Fruit fly (Drosophila melanogaster) whole organism, embryonic: ENCODE data around the gene prg.

ENCODE experiments used
- CG11456 ChIP-seq: fragments of 200-800 bp; sonication (Bioruptor generic); IDR thresholded peaks from 3 replicates; pipeline ENCODE4 v1.3.6; 2022; ENCODE audit warnings: missing biosample characterization, missing genetic modification characterization
- CG12299 ChIP-seq: fragments of 200-800 bp; sonication (Bioruptor generic); optimal IDR thresholded peaks from 2 replicates; lab custom pipeline; 2018; ENCODE audit warnings: missing biosample characterization, mild to moderate bottlenecking, missing genetic modification characterization
- CG13287 ChIP-seq: fragments of 200-800 bp; sonication (Bioruptor generic); IDR thresholded peaks from 2 replicates; pipeline ENCODE4 v1.3.6; 2022; ENCODE audit warnings: missing biosample characterization, missing genetic modification characterization; ENCODE audit not compliant: partially characterized antibody
- CG14441 ChIP-seq: fragments of 200-800 bp; sonication (Bioruptor generic); IDR thresholded peaks from 2 replicates; pipeline ENCODE4 v1.3.6; 2022; ENCODE audit warnings: missing biosample characterization, missing genetic modification characterization
- CG16863 ChIP-seq: fragments of 200-800 bp; sonication (Bioruptor generic); optimal IDR thresholded peaks from 3 replicates; lab custom pipeline; 2016; ENCODE audit warnings: missing biosample characterization, missing genetic modification characterization
- CG2116 ChIP-seq: fragments of 200-800 bp; sonication (Bioruptor generic); optimal IDR thresholded peaks from 3 replicates; lab custom pipeline; 2018; ENCODE audit warnings: missing biosample characterization, mild to moderate bottlenecking, missing genetic modification characterization
- CG33213 ChIP-seq: fragments of 200-800 bp; sonication (Bioruptor generic); optimal IDR thresholded peaks from 3 replicates; lab custom pipeline; 2016; ENCODE audit warnings: missing biosample characterization, missing genetic modification characterization
- CG3995 ChIP-seq: fragments of 200-800 bp; sonication (Bioruptor generic); optimal IDR thresholded peaks from 3 replicates; lab custom pipeline; 2016; ENCODE audit warnings: missing biosample characterization, missing genetic modification characterization
- CG4617 ChIP-seq: fragments of 200-800 bp; sonication (Bioruptor generic); optimal IDR thresholded peaks from 3 replicates; lab custom pipeline; 2016; ENCODE audit warnings: missing biosample characterization, missing genetic modification characterization, borderline replicate concordance
- CG5953 ChIP-seq: fragments of 200-800 bp; sonication (Bioruptor generic); IDR thresholded peaks from 2 replicates; pipeline ENCODE4 v1.3.6; 2022; ENCODE audit warnings: missing biosample characterization, missing genetic modification characterization
- CG6765 ChIP-seq: fragments of 200-800 bp; sonication (Bioruptor generic); optimal IDR thresholded peaks from 3 replicates; lab custom pipeline; 2017; ENCODE audit warnings: missing biosample characterization, mild to moderate bottlenecking, missing genetic modification characterization
- CG7372 ChIP-seq: fragments of 200-800 bp; sonication (Bioruptor generic); IDR thresholded peaks from 2 replicates; pipeline ENCODE4 v1.3.6; 2022; ENCODE audit warnings: missing biosample characterization, missing genetic modification characterization
- CG8089 ChIP-seq: fragments of 200-800 bp; sonication (Bioruptor generic); optimal IDR thresholded peaks from 3 replicates; lab custom pipeline; 2016; ENCODE audit warnings: missing biosample characterization, missing genetic modification characterization
- CG8944 ChIP-seq: fragments of 200-800 bp; sonication (Bioruptor generic); optimal IDR thresholded peaks from 3 replicates; lab custom pipeline; 2016; ENCODE audit warnings: missing biosample characterization, missing genetic modification characterization
- Deaf1 ChIP-seq: fragments of 200-800 bp; optimal IDR thresholded peaks from 3 replicates; lab custom pipeline; 2019; ENCODE audit warnings: missing biosample characterization, mild to moderate bottlenecking, missing genetic modification characterization, moderate library complexity
- Dek ChIP-seq: fragments of 200-800 bp; sonication (Bioruptor generic); optimal IDR thresholded peaks from 3 replicates; lab custom pipeline; 2019; ENCODE audit warnings: missing biosample characterization, mild to moderate bottlenecking, missing genetic modification characterization, moderate library complexity
- Dll ChIP-seq: fragments of 200-800 bp; sonication (Bioruptor generic); IDR thresholded peaks from 4 replicates; pipeline ENCODE4 v1.3.6; 2022; ENCODE audit warnings: missing biosample characterization, missing genetic modification characterization; ENCODE audit not compliant: partially characterized antibody
- E2f2 ChIP-seq: fragments of 200-800 bp; sonication (Bioruptor generic); IDR thresholded peaks from 2 replicates; pipeline ENCODE4 v1.3.6; 2022; ENCODE audit warnings: missing biosample characterization, missing genetic modification characterization
- Fer2 ChIP-seq: fragments of 200-800 bp; sonication (Bioruptor generic); optimal IDR thresholded peaks from 2 replicates; lab custom pipeline; 2018; ENCODE audit warnings: missing biosample characterization, mild to moderate bottlenecking, missing genetic modification characterization, moderate library complexity
- Fer3 ChIP-seq: fragments of 200-800 bp; sonication (Bioruptor generic); optimal IDR thresholded peaks from 2 replicates; lab custom pipeline; 2018; ENCODE audit warnings: missing biosample characterization, mild to moderate bottlenecking, missing genetic modification characterization, moderate library complexity
- Gsc ChIP-seq: fragments of 200-800 bp; sonication (Bioruptor generic); IDR thresholded peaks from 2 replicates; pipeline ENCODE4 v1.3.6; 2022; ENCODE audit warnings: missing biosample characterization, missing genetic modification characterization
- Gug ChIP-seq: fragments of 200-800 bp; sonication (Bioruptor generic); IDR thresholded peaks from 4 replicates; pipeline ENCODE4 v1.3.6; 2022; ENCODE audit warnings: missing biosample characterization, missing genetic modification characterization
- HmgD ChIP-seq: fragments of 200-800 bp; sonication (Bioruptor generic); optimal IDR thresholded peaks from 3 replicates; lab custom pipeline; 2016; ENCODE audit warnings: missing biosample characterization, missing genetic modification characterization
- Lim3 ChIP-seq: fragments of 200-800 bp; sonication (Bioruptor generic); IDR thresholded peaks from 2 replicates; pipeline ENCODE4 v1.3.6; 2022; ENCODE audit warnings: missing biosample characterization, missing genetic modification characterization
- Mrtf ChIP-seq: fragments of 200-800 bp; sonication (Bioruptor generic); IDR thresholded peaks from 3 replicates; pipeline ENCODE4 v1.3.6; 2022; ENCODE audit warnings: missing biosample characterization, missing genetic modification characterization
- NC2α ChIP-seq: fragments of 200-800 bp; sonication (Bioruptor generic); optimal IDR thresholded peaks from 2 replicates; lab custom pipeline; 2016; ENCODE audit warnings: missing biosample characterization, missing genetic modification characterization
- Neu2 ChIP-seq: fragments of 200-800 bp; sonication (Bioruptor generic); optimal IDR thresholded peaks from 3 replicates; lab custom pipeline; 2016; ENCODE audit warnings: missing biosample characterization, missing genetic modification characterization, borderline replicate concordance
- Trl ChIP-seq, 3 experiments: fragments of >200 bp in 2 of 3; fragments of 200-800 bp in 1 of 3; sonication (Bioruptor generic) in 1 of 3; optimal IDR thresholded peaks; 2 replicates in 1 of 3; 3 replicates in 2 of 3; lab custom pipeline; 2016 to 2017; ENCODE audit warnings: missing biosample characterization in 1 of 3, missing genetic modification characterization in 1 of 3
- ap ChIP-seq: fragments of 200-800 bp; sonication (Bioruptor generic); IDR thresholded peaks from 2 replicates; pipeline ENCODE4 v1.3.6; 2022; ENCODE audit warnings: missing biosample characterization, missing genetic modification characterization
- ara ChIP-seq: fragments of 200-800 bp; sonication (Bioruptor generic); IDR thresholded peaks from 2 replicates; pipeline ENCODE4 v1.3.6; 2022; ENCODE audit warnings: missing biosample characterization, missing genetic modification characterization
- bab2 ChIP-seq: fragments of 200-800 bp; sonication (Bioruptor generic); optimal IDR thresholded peaks from 2 replicates; lab custom pipeline; 2016; ENCODE audit warnings: missing biosample characterization, missing genetic modification characterization
- br ChIP-seq: fragments of >200 bp; optimal IDR thresholded peaks from 2 replicates; lab custom pipeline; 2017
- cg ChIP-seq: fragments of 200-800 bp; sonication (Bioruptor generic); optimal IDR thresholded peaks from 3 replicates; lab custom pipeline; 2019; ENCODE audit warnings: missing biosample characterization, mild to moderate bottlenecking, missing genetic modification characterization, moderate library complexity
- crp ChIP-seq, 2 experiments: fragments of 200-800 bp; sonication (Bioruptor generic); optimal IDR thresholded peaks; 2 replicates in 1 of 2; 3 replicates in 1 of 2; lab custom pipeline; 2017; ENCODE audit warnings: missing biosample characterization in 2 of 2, missing genetic modification characterization in 2 of 2, mild to moderate bottlenecking in 1 of 2, moderate library complexity in 1 of 2
- emc ChIP-seq: fragments of 200-800 bp; sonication (Bioruptor generic); optimal IDR thresholded peaks from 2 replicates; lab custom pipeline; 2016; ENCODE audit warnings: missing biosample characterization, missing genetic modification characterization
- gem ChIP-seq: fragments of 200-800 bp; sonication (Bioruptor generic); optimal IDR thresholded peaks from 2 replicates; lab custom pipeline; 2019; ENCODE audit warnings: missing biosample characterization, mild to moderate bottlenecking, missing genetic modification characterization, moderate library complexity
- gt ChIP-seq: fragments of 200-800 bp; sonication (Bioruptor generic); IDR thresholded peaks from 2 replicates; pipeline ENCODE4 v1.3.6; 2022; ENCODE audit warnings: missing biosample characterization, missing genetic modification characterization
- ham ChIP-seq: fragments of 200-800 bp; sonication (Bioruptor generic); IDR thresholded peaks from 2 replicates; pipeline ENCODE4 v1.3.6; 2022; ENCODE audit warnings: missing biosample characterization, missing genetic modification characterization
- jigr1 ChIP-seq: fragments of 200-800 bp; sonication (Bioruptor generic); IDR thresholded peaks from 3 replicates; pipeline ENCODE4 v1.3.6; 2022; ENCODE audit warnings: missing biosample characterization, missing genetic modification characterization
- lola ChIP-seq, 3 experiments: fragments of >200 bp in 2 of 3; fragments of 200-800 bp in 1 of 3; sonication (Bioruptor generic) in 1 of 3; optimal IDR thresholded peaks; 2 replicates each; lab custom pipeline; 2017 to 2019; ENCODE audit warnings: missing biosample characterization in 3 of 3, missing genetic modification characterization in 3 of 3, mild to moderate bottlenecking in 1 of 3, moderate library complexity in 1 of 3
- mirr ChIP-seq: fragments of 200-800 bp; sonication (Bioruptor generic); optimal IDR thresholded peaks from 3 replicates; lab custom pipeline; 2018; ENCODE audit warnings: missing biosample characterization, mild to moderate bottlenecking, missing genetic modification characterization
- nerfin-1 ChIP-seq: fragments of 200-800 bp; sonication (Bioruptor generic); optimal IDR thresholded peaks from 3 replicates; lab custom pipeline; 2019; ENCODE audit warnings: missing biosample characterization, mild to moderate bottlenecking, missing genetic modification characterization, moderate library complexity
- onecut ChIP-seq: fragments of 200-800 bp; sonication (Bioruptor generic); IDR thresholded peaks from 2 replicates; pipeline ENCODE4 v1.3.6; 2022; ENCODE audit warnings: missing biosample characterization, missing genetic modification characterization
- org-1 ChIP-seq: fragments of 200-800 bp; sonication (Bioruptor generic); optimal IDR thresholded peaks from 2 replicates; lab custom pipeline; 2017; ENCODE audit warnings: missing biosample characterization, missing genetic modification characterization
- repo ChIP-seq: fragments of 200-800 bp; sonication (Bioruptor generic); optimal IDR thresholded peaks from 2 replicates; lab custom pipeline; 2016; ENCODE audit warnings: missing biosample characterization, missing genetic modification characterization
- so ChIP-seq: fragments of 200-800 bp; sonication (Bioruptor generic); IDR thresholded peaks from 3 replicates; pipeline ENCODE4 v1.3.6; 2022; ENCODE audit warnings: missing biosample characterization, missing genetic modification characterization
- sob ChIP-seq: fragments of 200-800 bp; sonication (Bioruptor generic); IDR thresholded peaks from 2 replicates; pipeline ENCODE4 v1.3.6; 2022; ENCODE audit warnings: missing biosample characterization, missing genetic modification characterization
- tin ChIP-seq: fragments of 200-800 bp; sonication (Bioruptor generic); optimal IDR thresholded peaks from 3 replicates; lab custom pipeline; 2016; ENCODE audit warnings: missing biosample characterization, missing genetic modification characterization
- trh ChIP-seq: fragments of 200-800 bp; sonication (Bioruptor generic); optimal IDR thresholded peaks from 2 replicates; lab custom pipeline; 2016; ENCODE audit warnings: missing biosample characterization, missing genetic modification characterization
- zen2 ChIP-seq: fragments of 200-800 bp; sonication (Bioruptor generic); IDR thresholded peaks from 3 replicates; pipeline ENCODE4 v1.3.6; 2022; ENCODE audit warnings: missing biosample characterization, missing genetic modification characterization; ENCODE audit not compliant: partially characterized antibody
- zf30C ChIP-seq: fragments of 200-800 bp; sonication (Bioruptor generic); optimal IDR thresholded peaks from 3 replicates; lab custom pipeline; 2018; ENCODE audit warnings: missing biosample characterization, mild to moderate bottlenecking, missing genetic modification characterization

prg gene

dm6 chr2L:8423460-8424089, 40.7 kb upstream of the prg start (continued):
- TF ChIP-seq Lim3 (no peak), cg (no peak), CG13287 (GFP tag; lab: Robert Waterston, UW) (no peak), CG12299 (tag; lab: Kevin White, UChicago) (no peak), lola (GFP tag; optimal IDR thresholded peaks at IDR 0.05; lab: Kevin White, UChicago) (peak in 1 of 3 experiments; percentile 38), gt (GFP tag; lab: Robert Waterston, UW) (no peak), Neu2 (GFP tag; lab: Kevin White, UChicago) (no peak), Deaf1 (tag; lab: Kevin White, UChicago) (no peak), CG16863 (no peak), CG8944 (no peak), trh (GFP tag; lab: Kevin White, UChicago) (no peak), CG3995 (GFP tag; lab: Kevin White, UChicago) (no peak), CG5953 (GFP tag; lab: Robert Waterston, UW) (no peak), zen2 (GFP tag; lab: Robert Waterston, UW) (no peak), jigr1 (GFP tag; lab: Robert Waterston, UW) (no peak), CG6765 (no peak), mirr (GFP tag; lab: Kevin White, UChicago) (no peak), Gsc (no peak), Gug (no peak), CG8089 (no peak), Fer3 (tag; lab: Kevin White, UChicago) (no peak), so (GFP tag; lab: Robert Waterston, UW) (no peak), Dek (tag; lab: Kevin White, UChicago) (no peak), Trl (optimal IDR thresholded peaks at IDR 0.05; lab: Kevin White, UChicago) (no peak), Trl (GFP tag; optimal IDR thresholded peaks at IDR 0.05; lab: Kevin White, UChicago) (no peak), NC2α (GFP tag; lab: Kevin White, UChicago) (no peak), crp (GFP tag; optimal IDR thresholded peaks at IDR 0.05; lab: Kevin White, UChicago) (no peak), Fer2 (tag; lab: Kevin White, UChicago) (no peak), ap (GFP tag; lab: Robert Waterston, UW) (no peak), CG4617 (GFP tag; lab: Kevin White, UChicago) (no peak), Mrtf (GFP tag; lab: Robert Waterston, UW) (no peak), org-1 (GFP tag; lab: Kevin White, UChicago) (no peak), Dll (no peak), CG2116 (GFP tag; lab: Kevin White, UChicago) (peak; percentile 8), repo (no peak), br (lab: Kevin White, UChicago) (no peak), tin (no peak), emc (GFP tag; lab: Kevin White, UChicago) (no peak), CG7372 (no peak), HmgD (GFP tag; lab: Kevin White, UChicago) (no peak), CG33213 (GFP tag; lab: Kevin White, UChicago) (peak; percentile 1), ara (GFP tag; lab: Robert Waterston, UW) (no peak), nerfin-1 (tag; lab: Kevin White, UChicago) (peak; percentile 24), zf30C (GFP tag; lab: Kevin White, UChicago) (no peak), onecut (no peak), CG11456 (no peak), E2f2 (GFP tag; lab: Robert Waterston, UW) (no peak), bab2 (GFP tag; lab: Kevin White, UChicago) (peak; percentile 9), sob (no peak), ham (GFP tag; lab: Robert Waterston, UW) (no peak), CG14441 (GFP tag; lab: Robert Waterston, UW) (no peak), gem (tag; lab: Kevin White, UChicago) (peak; percentile 36)
